Fruit fly (Drosophila melanogaster) whole organism: ENCODE data around the gene spn-F.

ENCODE experiments used
- CG8478 ChIP-seq: fragments of >200 bp; optimal IDR thresholded peaks from 2 replicates; lab custom pipeline; 2018; ENCODE audit warnings: inconsistent platforms
- Dll ChIP-seq: fragments of >200 bp; optimal IDR thresholded peaks from 2 replicates; lab custom pipeline; 2017
- EcR ChIP-seq, 2 experiments: fragments of >200 bp; optimal IDR thresholded peaks; 2 replicates each; lab custom pipeline; 2017; ENCODE audit warnings: missing biosample characterization in 2 of 2, missing genetic modification characterization in 2 of 2, missing genetic modification reagents in 2 of 2
- pan ChIP-seq: fragments of >200 bp; optimal IDR thresholded peaks from 2 replicates; lab custom pipeline; 2017
- psq ChIP-seq: fragments of >200 bp; optimal IDR thresholded peaks from 2 replicates; lab custom pipeline; 2017
- usp ChIP-seq: fragments of >200 bp; optimal IDR thresholded peaks from 2 replicates; lab custom pipeline; 2017; ENCODE audit warnings: missing biosample characterization, missing genetic modification characterization, mixed read lengths

Gene spn-F

dm6 chr3R:31254808-31255207, at the start of gene spn-F, which contains the start of gene CG1750:
Gene spn-F, plus strand, starts transcription at chr3R:31255127.
Gene CG1750, minus strand, starts transcription at chr3R:31254900.
- TF ChIP-seq psq, result no peak
- no peak for TF ChIP-seq EcR (GFP tag; optimal IDR thresholded peaks at IDR 0.05; lab: Kevin White, UChicago)
- TF ChIP-seq Dll (lab: Kevin White, UChicago), result no peak

dm6 chr3R:31210630-31211029, 44.3 kb upstream of the spn-F start, which contains the start of gene chp:
Gene chp, minus strand, starts transcription at chr3R:31210730.
- TF ChIP-seq CG8478 (lab: Kevin White, UChicago) (no peak), psq (no peak), EcR (GFP tag; optimal IDR thresholded peaks at IDR 0.05; lab: Kevin White, UChicago) (no peak), pan (lab: Kevin White, UChicago) (no peak), Dll (lab: Kevin White, UChicago) (no peak), usp (GFP tag; lab: Kevin White, UChicago) (no peak)

- no peak for TF ChIP-seq psq
- no peak for TF ChIP-seq EcR (GFP tag; optimal IDR thresholded peaks at IDR 0.05; lab: Kevin White, UChicago)
- no peak for TF ChIP-seq CG8478 (lab: Kevin White, UChicago)
- TF ChIP-seq Dll (lab: Kevin White, UChicago), result no peak
- no peak for TF ChIP-seq pan (lab: Kevin White, UChicago)
- TF ChIP-seq usp (GFP tag; lab: Kevin White, UChicago), result no peak
Measured at dm6 chr3R:31213227-31213626, 41.7 kb upstream of the spn-F start, which contains the start of the genes Zwilch and CG1542. Gene Zwilch, minus strand, starts transcription at chr3R:31213376. Gene CG1542, plus strand, starts transcription at chr3R:31213458.

- no peak for TF ChIP-seq usp (GFP tag; lab: Kevin White, UChicago)
Measured at dm6 chr3R:31215830-31216229, 39.1 kb upstream of the spn-F start, which contains the start of gene CG15561. Gene CG15561, minus strand, starts transcription at chr3R:31215942.

- TF ChIP-seq pan (lab: Kevin White, UChicago) (no peak), CG8478 (lab: Kevin White, UChicago) (no peak), EcR (GFP tag; optimal IDR thresholded peaks at IDR 0.05; lab: Kevin White, UChicago) (peak in 1 of 2 experiments; percentile 86)
Measured at dm6 chr3R:31218214-31218876, 36.6 kb upstream of the spn-F start.

- TF ChIP-seq pan (lab: Kevin White, UChicago) (no peak), CG8478 (lab: Kevin White, UChicago) (no peak), Dll (lab: Kevin White, UChicago) (no peak), EcR (GFP tag; optimal IDR thresholded peaks at IDR 0.05; lab: Kevin White, UChicago) (no peak), psq (no peak), usp (GFP tag; lab: Kevin White, UChicago) (no peak)
Measured at dm6 chr3R:31218997-31219992, 35.6 kb upstream of the spn-F start, which contains the start of gene ATPsynC. Gene ATPsynC, minus strand, starts transcription at chr3R:31219630.

dm6 chr3R:31220456-31221336, 34.2 kb upstream of the spn-F start, which contains the start of gene CG12054:
Gene CG12054, plus strand, starts transcription at chr3R:31220702.
- TF ChIP-seq EcR (GFP tag; optimal IDR thresholded peaks at IDR 0.05; lab: Kevin White, UChicago) (no peak), Dll (lab: Kevin White, UChicago) (no peak), psq (no peak), CG8478 (lab: Kevin White, UChicago) (no peak), pan (lab: Kevin White, UChicago) (no peak), usp (GFP tag; lab: Kevin White, UChicago) (no peak)

- TF ChIP-seq usp (GFP tag; lab: Kevin White, UChicago) (no peak), Dll (lab: Kevin White, UChicago) (no peak), EcR (GFP tag; optimal IDR thresholded peaks at IDR 0.05; lab: Kevin White, UChicago) (no peak), CG8478 (lab: Kevin White, UChicago) (no peak), psq (no peak), pan (lab: Kevin White, UChicago) (no peak)
Measured at dm6 chr3R:31221337-31222047, 33.4 kb upstream of the spn-F start.

- TF ChIP-seq CG8478 (lab: Kevin White, UChicago) (no peak), pan (lab: Kevin White, UChicago) (no peak), usp (GFP tag; lab: Kevin White, UChicago) (no peak), psq (no peak), Dll (lab: Kevin White, UChicago) (no peak), EcR (GFP tag; optimal IDR thresholded peaks at IDR 0.05; lab: Kevin White, UChicago) (no peak)
Measured at dm6 chr3R:31222125-31222889, 32.6 kb upstream of the spn-F start.
